Fruit fly (Drosophila melanogaster) Kc167 (cell line): ENCODE data around the gene CG14770.

Source experiments
- h ChIP-seq: fragments of >200 bp; optimal IDR thresholded peaks from 3 replicates; lab custom pipeline; 2018; ENCODE audit warnings: missing external identifiers
- insv ChIP-seq: fragments of >200 bp; optimal IDR thresholded peaks from 3 replicates; lab custom pipeline; 2018; ENCODE audit warnings: missing external identifiers

DNA sequence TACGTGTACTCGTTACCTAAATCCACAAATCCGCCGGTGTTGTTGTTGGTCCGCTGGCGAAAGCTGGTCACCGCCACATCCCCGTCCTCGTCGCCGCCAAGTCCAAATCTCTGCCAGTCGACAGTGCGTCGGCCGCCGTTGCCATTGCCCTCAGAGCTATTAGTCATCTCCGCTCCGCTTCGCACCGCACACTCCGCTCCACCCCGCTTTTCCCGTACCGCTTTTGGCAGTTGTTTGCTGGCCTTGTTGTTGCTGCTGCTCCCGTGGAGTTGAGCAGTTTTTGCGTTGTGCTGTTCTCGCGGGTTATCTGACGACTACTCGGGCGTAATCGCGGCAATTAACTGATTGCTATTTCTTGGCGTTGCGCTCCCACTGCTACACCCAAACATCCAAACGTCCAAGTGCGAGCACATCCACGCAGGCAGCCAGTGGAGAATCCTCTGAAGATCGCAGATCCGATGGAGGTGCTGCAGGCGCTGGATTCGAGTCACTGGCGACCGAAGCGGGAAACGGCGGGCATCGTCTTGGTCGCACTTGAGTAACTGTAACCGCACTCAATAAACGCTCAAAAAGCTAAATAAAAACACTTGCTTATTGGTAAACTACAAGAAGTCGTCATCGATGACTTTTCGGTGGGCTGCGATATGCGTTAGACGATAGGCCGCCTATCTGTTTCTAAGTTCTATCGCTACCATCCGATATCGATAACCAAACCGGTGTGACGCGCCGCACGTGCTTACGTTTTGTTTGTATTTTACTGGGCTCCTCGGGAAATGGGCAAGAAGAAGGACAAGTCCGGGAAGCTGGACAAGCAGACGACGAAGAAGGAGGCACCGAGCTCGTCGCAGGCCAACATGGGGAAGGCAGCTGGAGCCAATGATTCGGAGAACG, 15.5 kb upstream of the CG14770 start, which contains the start of the genes CG12773 and CG11417:
- TF ChIP-seq insv (lab: Kevin White, UChicago) = no peak
- TF ChIP-seq h (lab: Kevin White, UChicago) = no peak
